Worm (Caenorhabditis elegans) whole organism, midembryonic: ENCODE results near the gene esyt-2.

Experiments
- T22C8.4 ChIP-seq: fragments of 200-800 bp; sonication (Bioruptor generic); IDR thresholded peaks from 2 replicates; pipeline ENCODE4 v1.3.6; 2022; ENCODE audit warnings: missing genetic modification characterization, missing compliant biosample characterization
- cog-1 ChIP-seq: sonication (generic microtip); optimal IDR thresholded peaks from 2 replicates; lab custom pipeline; 2016; ENCODE audit warnings: missing genetic modification characterization, missing compliant biosample characterization
- flt-1 ChIP-seq: fragments of 200-800 bp; sonication (Bioruptor generic); IDR thresholded peaks from 2 replicates; pipeline ENCODE4 v1.3.6; 2022; ENCODE audit warnings: missing genetic modification characterization, missing compliant biosample characterization
- klf-2 ChIP-seq: fragments of 200-800 bp; sonication (Bioruptor generic); conservative IDR thresholded peaks from 2 replicates; pipeline ENCODE4 v1.3.6; 2022; ENCODE audit warnings: missing genetic modification reagents, missing genetic modification characterization, missing compliant biosample characterization
- tab-1 ChIP-seq: fragments of 200-800 bp; sonication (Bioruptor generic); IDR thresholded peaks from 2 replicates; pipeline ENCODE4 v1.3.6; 2022; ENCODE audit warnings: missing genetic modification characterization, missing compliant biosample characterization
- ztf-29 ChIP-seq: fragments of 200-800 bp; sonication (Bioruptor generic); IDR thresholded peaks from 2 replicates; pipeline ENCODE4 v1.3.6; 2022; ENCODE audit warnings: missing genetic modification reagents, missing genetic modification characterization, missing compliant biosample characterization

DNA sequence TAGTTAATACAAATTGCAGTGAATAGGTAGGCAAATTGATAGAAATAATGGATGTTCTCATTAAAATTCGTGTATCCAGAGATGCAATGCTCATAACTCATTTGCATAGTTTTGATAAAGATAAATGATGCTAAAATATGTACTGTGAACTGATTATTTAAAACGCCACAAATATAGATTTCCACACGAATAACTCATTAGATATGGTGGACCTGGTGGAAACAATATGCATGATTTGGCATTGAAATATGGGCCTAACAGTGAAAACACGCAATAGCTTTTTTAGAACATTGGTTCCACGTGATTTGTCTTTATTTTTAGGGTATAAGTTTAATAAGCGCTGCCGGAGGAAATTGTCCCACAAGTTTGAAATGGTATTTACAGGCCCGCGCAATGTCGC is 39.5 kb upstream of the esyt-2 start, which contains the start of gene srg-3:
- TF ChIP-seq klf-2 (GFP tag; lab: Robert Waterston, UW) (no peak), ztf-29 (GFP tag; lab: Robert Waterston, UW) (no peak), cog-1 (tag; lab: Kevin White, UChicago) (no peak), tab-1 (GFP tag; lab: Robert Waterston, UW) (no peak), T22C8.4 (GFP tag; lab: Robert Waterston, UW) (no peak), flt-1 (no peak)
